Worm (Caenorhabditis elegans) whole organism, L4 larva: ENCODE measurements around the gene C29F9.6.

Experiments used
- D1046.2 ChIP-seq: fragments of 200-800 bp; sonication (Bioruptor generic); IDR thresholded peaks from 2 replicates; pipeline ENCODE4 v1.3.6; 2022; ENCODE audit warnings: missing genetic modification characterization, missing compliant biosample characterization
- R02D3.7 ChIP-seq: fragments of 150-350 bp; sonication (generic microtip); optimal IDR thresholded peaks from 3 replicates; lab custom pipeline; 2014; ENCODE audit warnings: missing biosample characterization, missing genetic modification characterization
- T20F7.1 ChIP-seq: fragments of 200-800 bp; sonication (Bioruptor generic); optimal IDR thresholded peaks from 2 replicates; lab custom pipeline; 2018; ENCODE audit warnings: mild to moderate bottlenecking, missing genetic modification characterization, missing compliant biosample characterization
- Y48G9A.11 ChIP-seq: fragments of 200-800 bp; sonication (Bioruptor generic); IDR thresholded peaks from 2 replicates; pipeline ENCODE4 v1.3.6; 2022; ENCODE audit warnings: missing genetic modification reagents, missing genetic modification characterization, missing compliant biosample characterization
- Y75B8A.6 ChIP-seq: fragments of 200-800 bp; sonication (Bioruptor generic); IDR thresholded peaks from 2 replicates; pipeline ENCODE4 v1.3.6; 2022; ENCODE audit warnings: missing genetic modification reagents, missing genetic modification characterization, missing compliant biosample characterization
- aha-1 ChIP-seq: fragments of 150-350 bp; peaks from one replicate; lab custom pipeline; 2014; ENCODE audit warnings: missing biosample characterization, missing genetic modification characterization
- aly-2 ChIP-seq: sonication (generic microtip); optimal IDR thresholded peaks from 2 replicates; lab custom pipeline; 2018; ENCODE audit warnings: missing biosample characterization, missing genetic modification characterization
- attf-4 ChIP-seq: sonication (generic microtip); optimal IDR thresholded peaks from 3 replicates; lab custom pipeline; 2017; ENCODE audit warnings: missing biosample characterization, missing genetic modification characterization
- ceh-28 ChIP-seq: fragments of 150-350 bp; optimal IDR thresholded peaks from 2 replicates; lab custom pipeline; 2014; ENCODE audit warnings: missing biosample characterization, missing genetic modification reagents, missing genetic modification characterization
- ceh-82 ChIP-seq: sonication (generic microtip); optimal IDR thresholded peaks from 2 replicates; lab custom pipeline; 2017; ENCODE audit warnings: missing biosample characterization, missing genetic modification characterization
- cey-2 ChIP-seq: sonication (generic microtip); optimal IDR thresholded peaks from 3 replicates; lab custom pipeline; 2017; ENCODE audit warnings: missing genetic modification characterization, mild to moderate bottlenecking, missing compliant biosample characterization, antibody characterized with exemption, borderline replicate concordance; ENCODE audit not compliant: insufficient read depth
- daf-16 ChIP-seq, 3 experiments: sonication (generic microtip); optimal IDR thresholded peaks; 2 replicates each; lab custom pipeline; 2016 to 2017; ENCODE audit warnings: missing genetic modification characterization in 3 of 3, missing genetic modification reagents in 3 of 3, mild to moderate bottlenecking in 2 of 3, missing compliant biosample characterization in 2 of 3, missing biosample characterization in 1 of 3, moderate library complexity in 1 of 3
- daf-19 ChIP-seq: fragments of 200-800 bp; sonication (Bioruptor generic); conservative IDR thresholded peaks from 2 replicates; pipeline ENCODE4 v1.3.6; 2022; ENCODE audit warnings: missing genetic modification characterization, missing compliant biosample characterization
- daf-8 ChIP-seq: fragments of 200-800 bp; sonication (Bioruptor generic); IDR thresholded peaks from 2 replicates; pipeline ENCODE4 v1.3.6; 2022; ENCODE audit warnings: missing genetic modification characterization, missing compliant biosample characterization
- dmd-6 ChIP-seq: fragments of 200-800 bp; sonication (Bioruptor generic); IDR thresholded peaks from 2 replicates; pipeline ENCODE4 v1.3.6; 2022; ENCODE audit warnings: missing genetic modification reagents, missing genetic modification characterization, missing compliant biosample characterization
- dmd-8 ChIP-seq: fragments of 200-800 bp; sonication (Bioruptor generic); IDR thresholded peaks from 2 replicates; pipeline ENCODE4 v1.3.6; 2022; ENCODE audit warnings: missing genetic modification characterization, missing compliant biosample characterization
- dpl-1 ChIP-seq: fragments of 150-350 bp; optimal IDR thresholded peaks from 2 replicates; lab custom pipeline; 2014; ENCODE audit warnings: missing biosample characterization, missing genetic modification reagents, missing genetic modification characterization
- duxl-1 ChIP-seq: sonication (generic microtip); optimal IDR thresholded peaks from 2 replicates; lab custom pipeline; 2016; ENCODE audit warnings: mild to moderate bottlenecking, missing genetic modification characterization, moderate library complexity, missing compliant biosample characterization; ENCODE audit not compliant: poor library complexity
- dve-1 ChIP-seq: sonication (generic microtip); optimal IDR thresholded peaks from 2 replicates; lab custom pipeline; 2017; ENCODE audit warnings: antibody characterized with exemption, mild to moderate bottlenecking, missing genetic modification characterization, missing compliant biosample characterization; ENCODE audit not compliant: insufficient read depth
- egl-27 ChIP-seq: sonication (generic microtip); optimal IDR thresholded peaks from 3 replicates; lab custom pipeline; 2017; ENCODE audit warnings: missing biosample characterization, missing genetic modification reagents, missing genetic modification characterization
- fos-1 ChIP-seq: fragments of 150-350 bp; optimal IDR thresholded peaks from 2 replicates; lab custom pipeline; 2014; ENCODE audit warnings: missing biosample characterization, missing genetic modification characterization
- hlh-30 ChIP-seq: sonication (generic microtip); optimal IDR thresholded peaks from 2 replicates; lab custom pipeline; 2017; ENCODE audit warnings: antibody characterized with exemption, mild to moderate bottlenecking, missing genetic modification characterization, missing compliant biosample characterization; ENCODE audit not compliant: insufficient read depth
- hmg-1.1 ChIP-seq: fragments of 200-800 bp; sonication (Bioruptor generic); IDR thresholded peaks from 2 replicates; pipeline ENCODE4 v1.3.6; 2022; ENCODE audit warnings: missing genetic modification reagents, missing genetic modification characterization, missing compliant biosample characterization
- jun-1 ChIP-seq: fragments of 150-350 bp; optimal IDR thresholded peaks from 2 replicates; lab custom pipeline; 2014; ENCODE audit warnings: missing biosample characterization, missing genetic modification reagents, missing genetic modification characterization
- lin-1 ChIP-seq: fragments of 200-800 bp; sonication (Bioruptor generic); IDR thresholded peaks from 2 replicates; pipeline ENCODE4 v1.3.6; 2022; ENCODE audit warnings: missing genetic modification reagents, missing genetic modification characterization, missing compliant biosample characterization
- lin-13 ChIP-seq: fragments of 150-350 bp; optimal IDR thresholded peaks from 2 replicates; lab custom pipeline; 2014; ENCODE audit warnings: missing biosample characterization, missing genetic modification reagents, missing genetic modification characterization
- lin-29 ChIP-seq: fragments of 200-800 bp; sonication (Bioruptor generic); IDR thresholded peaks from 2 replicates; pipeline ENCODE4 v1.3.6; 2022; ENCODE audit warnings: missing genetic modification reagents, missing genetic modification characterization, missing compliant biosample characterization
- lin-38 ChIP-seq: fragments of 200-800 bp; sonication (Bioruptor generic); IDR thresholded peaks from 2 replicates; pipeline ENCODE4 v1.3.6; 2022; ENCODE audit warnings: missing genetic modification reagents, missing genetic modification characterization, missing compliant biosample characterization
- lin-39 ChIP-seq: fragments of 150-350 bp; optimal IDR thresholded peaks from 2 replicates; lab custom pipeline; 2014; ENCODE audit warnings: missing biosample characterization, missing genetic modification reagents, missing genetic modification characterization
- lsy-2 ChIP-seq, 2 experiments: fragments of 150-350 bp in 1 of 2; sonication (generic microtip) in 1 of 2; optimal IDR thresholded peaks; 2 replicates each; lab custom pipeline; 2014 to 2017; ENCODE audit warnings: missing biosample characterization in 2 of 2, missing genetic modification characterization in 2 of 2
- mep-1 ChIP-seq: fragments of 150-350 bp; sonication (generic microtip); optimal IDR thresholded peaks from 3 replicates; lab custom pipeline; 2014; ENCODE audit warnings: missing biosample characterization, missing genetic modification characterization
- mes-2 ChIP-seq: sonication (generic microtip); optimal IDR thresholded peaks from 2 replicates; lab custom pipeline; 2016; ENCODE audit warnings: missing genotype, mild to moderate bottlenecking, missing genetic modification characterization, missing compliant biosample characterization; ENCODE audit not compliant: poor library complexity, severe bottlenecking
- mxl-3 ChIP-seq: fragments of 200-800 bp; sonication (Bioruptor generic); optimal IDR thresholded peaks from 2 replicates; lab custom pipeline; 2018; ENCODE audit warnings: mild to moderate bottlenecking, missing genetic modification characterization, missing compliant biosample characterization
- nhr-11 ChIP-seq: fragments of 150-350 bp; optimal IDR thresholded peaks from 2 replicates; lab custom pipeline; 2014; ENCODE audit warnings: missing biosample characterization, missing genetic modification characterization
- nhr-111 ChIP-seq: fragments of 200-800 bp; sonication (Bioruptor generic); optimal IDR thresholded peaks from 2 replicates; lab custom pipeline; 2018; ENCODE audit warnings: mild to moderate bottlenecking, missing genetic modification characterization, missing compliant biosample characterization
- nhr-6 ChIP-seq: fragments of 150-350 bp; optimal IDR thresholded peaks from 2 replicates; lab custom pipeline; 2014; ENCODE audit warnings: missing biosample characterization, missing genetic modification characterization
- nhr-76 ChIP-seq: fragments of 150-350 bp; optimal IDR thresholded peaks from 2 replicates; lab custom pipeline; 2014; ENCODE audit warnings: missing biosample characterization, missing genetic modification characterization
- nhr-77 ChIP-seq: fragments of 150-350 bp; optimal IDR thresholded peaks from 2 replicates; lab custom pipeline; 2014; ENCODE audit warnings: missing biosample characterization, missing genetic modification characterization
- rbr-2 ChIP-seq: sonication (generic microtip); optimal IDR thresholded peaks from 2 replicates; lab custom pipeline; 2016; ENCODE audit warnings: missing genotype, missing genetic modification characterization, missing compliant biosample characterization
- saeg-2 ChIP-seq: fragments of 200-800 bp; sonication (Bioruptor generic); IDR thresholded peaks from 2 replicates; pipeline ENCODE4 v1.3.6; 2022; ENCODE audit warnings: missing genetic modification reagents, missing genetic modification characterization, missing compliant biosample characterization
- skn-1 ChIP-seq: fragments of 150-350 bp; optimal IDR thresholded peaks from 2 replicates; lab custom pipeline; 2014; ENCODE audit warnings: missing biosample characterization, missing genetic modification characterization
- spr-3 ChIP-seq: fragments of 200-800 bp; sonication (Bioruptor generic); optimal IDR thresholded peaks from 2 replicates; lab custom pipeline; 2018; ENCODE audit warnings: mild to moderate bottlenecking, missing genetic modification characterization, missing compliant biosample characterization
- tra-1 ChIP-seq: fragments of 200-800 bp; sonication (Bioruptor generic); IDR thresholded peaks from 2 replicates; pipeline ENCODE4 v1.3.6; 2022; ENCODE audit warnings: missing genetic modification reagents, missing genetic modification characterization, missing compliant biosample characterization
- unc-39 ChIP-seq: sonication (generic microtip); optimal IDR thresholded peaks from 2 replicates; lab custom pipeline; 2017; ENCODE audit warnings: missing biosample characterization, missing genetic modification characterization
- zfp-2 ChIP-seq: sonication (generic microtip); optimal IDR thresholded peaks from 2 replicates; lab custom pipeline; 2016; ENCODE audit warnings: mild to moderate bottlenecking, missing genetic modification characterization, missing compliant biosample characterization
- zfp-3 ChIP-seq: fragments of 200-800 bp; sonication (Bioruptor generic); conservative IDR thresholded peaks from 2 replicates; pipeline ENCODE4 v1.3.6; 2022; ENCODE audit warnings: missing genetic modification reagents, missing genetic modification characterization, missing compliant biosample characterization
- ztf-11 ChIP-seq: fragments of 150-350 bp; optimal IDR thresholded peaks from 2 replicates; lab custom pipeline; 2014; ENCODE audit warnings: missing biosample characterization, missing genetic modification characterization

The C29F9.6 gene

ce11 chrIII:86316-86715 lies 28.4 kb upstream of the C29F9.6 start, which contains the start of gene attf-3 (continued):
- TF ChIP-seq fos-1, result no peak
- no peak for TF ChIP-seq mxl-3
- TF ChIP-seq lin-1 (GFP tag; lab: Robert Waterston, UW), result no peak
- TF ChIP-seq R02D3.7 (tag; lab: Kevin White, UChicago), result no peak
- TF ChIP-seq D1046.2 (GFP tag; lab: Robert Waterston, UW), result no peak
- no peak for TF ChIP-seq nhr-76 (tag; lab: Kevin White, UChicago)

- TF ChIP-seq aha-1 (tag; lab: Kevin White, UChicago) (peak; percentile 89), skn-1 (tag; lab: Kevin White, UChicago) (no peak), lin-38 (peak; percentile 30), hmg-1.1 (GFP tag; lab: Robert Waterston, UW) (peak; percentile 65), cey-2 (tag; lab: Kevin White, UChicago) (no peak), T20F7.1 (GFP tag; lab: Kevin White, UChicago) (peak; percentile 98), nhr-111 (GFP tag; lab: Kevin White, UChicago) (no peak), nhr-77 (tag; lab: Kevin White, UChicago) (peak; percentile 20), nhr-6 (tag; lab: Kevin White, UChicago) (peak; percentile 83), Y75B8A.6 (GFP tag; lab: Robert Waterston, UW) (no peak), Y48G9A.11 (GFP tag; lab: Robert Waterston, UW) (peak; percentile 95), daf-16 (GFP tag; optimal IDR thresholded peaks at IDR 0.05; lab: Kevin White, UChicago) (no peak), daf-16 (tag; optimal IDR thresholded peaks at IDR 0.05; lab: Kevin White, UChicago) (peak; percentile 18), nhr-11 (peak; percentile 28), egl-27 (no peak), spr-3 (GFP tag; lab: Kevin White, UChicago) (no peak), dpl-1 (GFP tag; lab: Kevin White, UChicago) (peak; percentile 63), R02D3.7 (tag; lab: Kevin White, UChicago) (peak; percentile 83), mes-2 (tag; lab: Kevin White, UChicago) (peak; percentile 72), lsy-2 (tag; optimal IDR thresholded peaks at IDR 0.05; lab: Kevin White, UChicago) (peak in 1 of 2 experiments; percentile 85), mep-1 (tag; lab: Kevin White, UChicago) (peak; percentile 54), dve-1 (peak; percentile 81), hlh-30 (tag; lab: Kevin White, UChicago) (peak; percentile 63), rbr-2 (tag; lab: Kevin White, UChicago) (peak; percentile 18), ceh-28 (tag; lab: Kevin White, UChicago) (peak; percentile 18)
Measured at ce11 chrIII:87183-87582, 27.5 kb upstream of the C29F9.6 start, which contains the start of the genes F54C4.4 and mrpl-40. F54C4.4 (minus strand) TSS chrIII:87381. mrpl-40 (plus strand) TSS chrIII:87559.

- TF ChIP-seq aly-2 (tag; lab: Kevin White, UChicago) (no peak), D1046.2 (GFP tag; lab: Robert Waterston, UW) (peak; percentile 62; the same call in 1 of the 2 replicates), ztf-11 (tag; lab: Kevin White, UChicago) (no peak), daf-19 (0 out of 2 replicates have a peak, but pooled peaks have one; percentile 65), T20F7.1 (GFP tag; lab: Kevin White, UChicago) (peak; percentile 83), lin-13 (GFP tag; lab: Kevin White, UChicago) (peak; percentile 55), zfp-3 (GFP tag; lab: Robert Waterston, UW) (peak; percentile 51; the same call in 1 of the 2 replicates), lin-29 (GFP tag; lab: Robert Waterston, UW) (no peak), daf-8 (no peak), zfp-2 (tag; lab: Kevin White, UChicago) (no peak), saeg-2 (GFP tag; lab: Robert Waterston, UW) (0 out of 2 replicates have a peak, but pooled peaks have one; percentile 52), tra-1 (GFP tag; lab: Robert Waterston, UW) (peak; percentile 48; the same call in 1 of the 2 replicates), ceh-82 (no peak), lin-39 (tag; lab: Kevin White, UChicago) (no peak), fos-1 (no peak), dmd-8 (GFP tag; lab: Robert Waterston, UW) (peak; percentile 80), R02D3.7 (tag; lab: Kevin White, UChicago) (no peak), hmg-1.1 (GFP tag; lab: Robert Waterston, UW) (peak; percentile 62), unc-39 (tag; lab: Kevin White, UChicago) (no peak), attf-4 (tag; lab: Kevin White, UChicago) (no peak), rbr-2 (tag; lab: Kevin White, UChicago) (peak; percentile 12), dmd-6 (GFP tag; lab: Robert Waterston, UW) (peak; percentile 40), duxl-1 (tag; lab: Kevin White, UChicago) (peak; percentile 84), jun-1 (tag; lab: Kevin White, UChicago) (no peak)
Measured at ce11 chrIII:89155-89554, 25.5 kb upstream of the C29F9.6 start.
